Fruit fly (Drosophila melanogaster): ENCODE measurements around the gene Ptpmeg.
A peak's percentile ranks its signal among the peaks of the same experiment; 100 is the strongest.

Gene Ptpmeg

dm6 chr3L:347641-348405 is 19.9 kb downstream of the Ptpmeg start (continued):
- TF ChIP-seq MBD-R2 (GFP tag; IDR thresholded peaks at IDR 0.05) (no peak), Deaf1 (tag; optimal IDR thresholded peaks at IDR 0.05) (peak; percentile 9), Doc2 (GFP tag; IDR thresholded peaks at IDR 0.05) (no peak), CG8944 (GFP tag; optimal IDR thresholded peaks at IDR 0.05) (peak; percentile 64), lab (GFP tag; optimal IDR thresholded peaks at IDR 0.05) (peak; percentile 66), Stat92E (GFP tag; optimal IDR thresholded peaks at IDR 0.05) (no peak), ewg (GFP tag; optimal IDR thresholded peaks at IDR 0.05) (peak; percentile 57), lbe (GFP tag; optimal IDR thresholded peaks at IDR 0.05) (peak; percentile 36), tin (GFP tag; optimal IDR thresholded peaks at IDR 0.05) (peak; percentile 76), CG12744 (GFP tag; optimal IDR thresholded peaks at IDR 0.05) (no peak), Elba2 (GFP tag; optimal IDR thresholded peaks at IDR 0.05) (peak; percentile 12), kay (GFP tag; optimal IDR thresholded peaks at IDR 0.05) (peak; percentile 63), CG14710 (tag; optimal IDR thresholded peaks at IDR 0.05) (peak; percentile 82), HLH54F (GFP tag; optimal IDR thresholded peaks at IDR 0.05) (peak; percentile 16), CG16863 (GFP tag; optimal IDR thresholded peaks at IDR 0.05) (peak; percentile 79), org-1 (GFP tag; optimal IDR thresholded peaks at IDR 0.05) (peak; percentile 70), CG4854 (GFP tag; optimal IDR thresholded peaks at IDR 0.05) (no peak), tna (GFP tag; IDR thresholded peaks at IDR 0.05; ENCODE audit: partially characterized antibody) (no peak), Hsf (GFP tag; optimal IDR thresholded peaks at IDR 0.05) (peak; percentile 71), CG12155 (GFP tag; optimal IDR thresholded peaks at IDR 0.05) (peak; percentile 51), fu2 (GFP tag; optimal IDR thresholded peaks at IDR 0.05) (peak; percentile 20), vfl (GFP tag; optimal IDR thresholded peaks at IDR 0.05) (peak; percentile 33), Taf1 (GFP tag; IDR thresholded peaks at IDR 0.05) (no peak), Poxn (GFP tag; IDR thresholded peaks at IDR 0.05) (no peak), Dll (GFP tag; IDR thresholded peaks at IDR 0.05; ENCODE audit: partially characterized antibody) (no peak), Nf-YC (tag; optimal IDR thresholded peaks at IDR 0.05) (no peak), C15 (GFP tag; IDR thresholded peaks at IDR 0.05) (no peak), CG10267 (tag; optimal IDR thresholded peaks at IDR 0.05) (peak; percentile 67), CG14667 (GFP tag; IDR thresholded peaks at IDR 0.05) (peak; percentile 51), nmo (GFP tag; optimal IDR thresholded peaks at IDR 0.05) (peak; percentile 78), crp (GFP tag; optimal IDR thresholded peaks at IDR 0.05) (peak in 1 of 2 experiments; percentile 50), oc (tag; optimal IDR thresholded peaks at IDR 0.05) (peak; percentile 77), CG11696 (GFP tag; IDR thresholded peaks at IDR 0.05) (no peak), CG9609 (GFP tag; optimal IDR thresholded peaks at IDR 0.05) (peak; percentile 52), CG4282 (GFP tag; optimal IDR thresholded peaks at IDR 0.05) (no peak), CG15073 (GFP tag; optimal IDR thresholded peaks at IDR 0.05) (peak; percentile 15), CG18764 (GFP tag; optimal IDR thresholded peaks at IDR 0.05) (peak; percentile 61), Vsx1 (GFP tag; optimal IDR thresholded peaks at IDR 0.05) (no peak), CG18262 (tag; optimal IDR thresholded peaks at IDR 0.05) (peak; percentile 86), so (GFP tag; IDR thresholded peaks at IDR 0.05) (peak; percentile 27; the same call in 1 of the 3 replicates), CG2875 (GFP tag; optimal IDR thresholded peaks at IDR 0.05) (peak; percentile 61), sob (GFP tag; IDR thresholded peaks at IDR 0.05) (peak; percentile 40; the same call in 1 of the 2 replicates), bbx (GFP tag; IDR thresholded peaks at IDR 0.05; ENCODE audit: partially characterized antibody) (no peak), Dip2 (GFP tag; IDR thresholded peaks at IDR 0.05) (no peak), CG9817 (tag; optimal IDR thresholded peaks at IDR 0.05) (peak; percentile 44), Nf-YA (GFP tag; IDR thresholded peaks at IDR 0.05) (peak; percentile 42; the same call in 1 of the 2 replicates), CG7271 (tag; optimal IDR thresholded peaks at IDR 0.05) (no peak), CG16779 (GFP tag; IDR thresholded peaks at IDR 0.05) (0 out of 2 replicates have a peak, but pooled peaks have one; percentile 14), CG10209 (GFP tag; optimal IDR thresholded peaks at IDR 0.05) (peak; percentile 65)

All from whole organism, embryonic.